Fruit fly (Drosophila melanogaster) whole organism, prepupa: ENCODE results near the gene CG12713.

Source experiments
- Eip75B ChIP-seq: fragments of 200-800 bp; sonication (Bioruptor generic); optimal IDR thresholded peaks from 3 replicates; lab custom pipeline; 2016; ENCODE audit warnings: missing biosample characterization, missing genetic modification characterization
- Gug ChIP-seq: fragments of 200-800 bp; sonication (Bioruptor generic); IDR thresholded peaks from 2 replicates; pipeline ENCODE4 v1.3.6; 2022; ENCODE audit warnings: missing biosample characterization, missing genetic modification characterization
- Met ChIP-seq: fragments of 200-800 bp; sonication (Bioruptor generic); optimal IDR thresholded peaks from 3 replicates; lab custom pipeline; 2016; ENCODE audit warnings: missing biosample characterization, missing genetic modification characterization
- OdsH ChIP-seq: fragments of 200-800 bp; sonication (Bioruptor generic); optimal IDR thresholded peaks from 3 replicates; lab custom pipeline; 2016; ENCODE audit warnings: missing biosample characterization, missing genetic modification characterization
- acj6 ChIP-seq: fragments of 200-800 bp; sonication (Bioruptor generic); optimal IDR thresholded peaks from 3 replicates; lab custom pipeline; 2016; ENCODE audit warnings: missing biosample characterization, missing genetic modification characterization
- dac ChIP-seq: fragments of 200-800 bp; sonication (Bioruptor generic); optimal IDR thresholded peaks from 2 replicates; lab custom pipeline; 2017; ENCODE audit warnings: missing biosample characterization, mild to moderate bottlenecking, missing genetic modification characterization
- fd59A ChIP-seq: fragments of 200-800 bp; sonication (Bioruptor generic); optimal IDR thresholded peaks from 2 replicates; lab custom pipeline; 2017; ENCODE audit warnings: missing biosample characterization, mild to moderate bottlenecking, missing genetic modification characterization, missing genetic modification reagents
- fd85E ChIP-seq: fragments of 200-800 bp; sonication (Bioruptor generic); optimal IDR thresholded peaks from 3 replicates; lab custom pipeline; 2016; ENCODE audit warnings: missing biosample characterization, missing genetic modification characterization
- pdm3 ChIP-seq: fragments of 200-800 bp; sonication (Bioruptor generic); optimal IDR thresholded peaks from 3 replicates; lab custom pipeline; 2016; ENCODE audit warnings: missing biosample characterization, missing genetic modification characterization

dm6 chr3L:15826347-15826984, 5.8 kb upstream of the CG12713 start, which contains the start of the genes DCP2 and dbo:
- TF ChIP-seq Gug, result peak; percentile 42; the same call in 1 of the 2 replicates
- no peak for TF ChIP-seq fd59A
- TF ChIP-seq acj6 (GFP tag; lab: Kevin White, UChicago), result peak; percentile 64
- peak; percentile 3 for TF ChIP-seq Eip75B (GFP tag; lab: Kevin White, UChicago)
- peak; percentile 78 for TF ChIP-seq pdm3 (GFP tag; lab: Kevin White, UChicago)
- peak; percentile 74 for TF ChIP-seq OdsH (GFP tag; lab: Kevin White, UChicago)
- peak; percentile 59 for TF ChIP-seq Met (GFP tag; lab: Kevin White, UChicago)
- no peak for TF ChIP-seq dac (GFP tag; lab: Kevin White, UChicago)
- no peak for TF ChIP-seq fd85E (GFP tag; lab: Kevin White, UChicago)
